Fruit fly (Drosophila melanogaster) whole organism, prepupa: ENCODE measurements around the gene GlyRS.

Experiments used
- Blimp-1 ChIP-seq: fragments of 200-800 bp; sonication (Bioruptor generic); optimal IDR thresholded peaks from 3 replicates; lab custom pipeline; 2017; ENCODE audit warnings: missing biosample characterization, missing genetic modification characterization, mild to moderate bottlenecking, moderate library complexity, missing genetic modification reagents
- CG15336 ChIP-seq: fragments of 200-800 bp; sonication (Bioruptor generic); IDR thresholded peaks from 2 replicates; pipeline ENCODE4 v1.3.6; 2022; ENCODE audit warnings: missing biosample characterization, missing genetic modification characterization
- CG6854 ChIP-seq: fragments of 200-800 bp; sonication (Bioruptor generic); optimal IDR thresholded peaks from 2 replicates; lab custom pipeline; 2017; ENCODE audit warnings: missing biosample characterization, mild to moderate bottlenecking, missing genetic modification characterization
- Eip78C ChIP-seq: fragments of 200-800 bp; sonication (Bioruptor generic); peaks from one replicate; lab custom pipeline; 2016; ENCODE audit warnings: missing biosample characterization, missing genetic modification characterization
- Sox14 ChIP-seq: fragments of 200-800 bp; sonication (Bioruptor generic); optimal IDR thresholded peaks from 3 replicates; lab custom pipeline; 2016; ENCODE audit warnings: missing biosample characterization, missing genetic modification characterization
- achi ChIP-seq: fragments of 200-800 bp; sonication (Bioruptor generic); optimal IDR thresholded peaks from 3 replicates; lab custom pipeline; 2016; ENCODE audit warnings: missing biosample characterization, missing genetic modification characterization
- fkh ChIP-seq: fragments of 200-800 bp; sonication (Bioruptor generic); optimal IDR thresholded peaks from 3 replicates; lab custom pipeline; 2017; ENCODE audit warnings: missing biosample characterization, mild to moderate bottlenecking, missing genetic modification characterization, moderate library complexity
- lz ChIP-seq: fragments of 200-800 bp; sonication (Bioruptor generic); optimal IDR thresholded peaks from 3 replicates; lab custom pipeline; 2016; ENCODE audit warnings: missing biosample characterization, missing genetic modification characterization
- pdm3 ChIP-seq: fragments of 200-800 bp; sonication (Bioruptor generic); optimal IDR thresholded peaks from 3 replicates; lab custom pipeline; 2016; ENCODE audit warnings: missing biosample characterization, missing genetic modification characterization

DNA sequence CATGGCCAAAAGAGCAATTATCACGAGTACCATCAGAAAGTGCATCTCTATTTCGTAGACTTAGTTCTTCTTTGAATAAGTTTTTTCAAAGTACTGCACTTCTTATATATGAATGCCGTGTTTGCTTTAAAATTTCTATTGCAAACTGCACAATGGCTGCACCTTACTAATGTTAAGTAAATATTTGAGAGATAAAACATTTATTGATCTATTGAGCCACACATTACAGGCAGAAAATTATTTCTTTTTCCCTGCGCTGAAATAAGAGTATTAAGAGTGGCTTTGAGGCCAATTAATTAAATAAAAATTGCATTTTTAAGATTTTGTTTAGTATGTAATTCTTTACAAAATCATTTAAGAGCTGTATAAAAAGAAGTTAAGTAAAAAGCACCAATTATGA, 41.7 kb upstream of the GlyRS start, which contains the start of gene CG43680:
- TF ChIP-seq Blimp-1 (GFP tag; lab: Kevin White, UChicago) = no peak
- TF ChIP-seq Eip78C (GFP tag; lab: Kevin White, UChicago) = no peak
- TF ChIP-seq lz (GFP tag; lab: Kevin White, UChicago) = no peak
- no peak for TF ChIP-seq achi (GFP tag; lab: Kevin White, UChicago)
- no peak for TF ChIP-seq CG6854
- no peak for TF ChIP-seq fkh (GFP tag; lab: Kevin White, UChicago)
- TF ChIP-seq Sox14 (GFP tag; lab: Kevin White, UChicago) = no peak
- TF ChIP-seq CG15336 (GFP tag; lab: Robert Waterston, UW) = no peak
- TF ChIP-seq pdm3 (GFP tag; lab: Kevin White, UChicago) = no peak
